Worm (Caenorhabditis elegans) whole organism, late embryonic: ENCODE results near the gene ZK1290.1.
A peak's percentile ranks its signal among the peaks of the same experiment; 100 is the strongest.

ENCODE experiments used
- C38D4.7 ChIP-seq: fragments of 200-800 bp; sonication (Bioruptor generic); optimal IDR thresholded peaks from 2 replicates; lab custom pipeline; 2018; ENCODE audit warnings: mild to moderate bottlenecking, missing genetic modification characterization, moderate library complexity, missing compliant biosample characterization
- F13H6.1 ChIP-seq: sonication (generic microtip); optimal IDR thresholded peaks from 2 replicates; lab custom pipeline; 2016; ENCODE audit warnings: missing genetic modification characterization, missing compliant biosample characterization
- K02D7.2 ChIP-seq: sonication (generic microtip); optimal IDR thresholded peaks from 2 replicates; lab custom pipeline; 2017; ENCODE audit warnings: mild to moderate bottlenecking, missing genetic modification characterization, missing compliant biosample characterization
- Y22D7AL.16 ChIP-seq: sonication (generic microtip); optimal IDR thresholded peaks from 2 replicates; lab custom pipeline; 2016; ENCODE audit warnings: missing genetic modification characterization, missing compliant biosample characterization
- ama-1 ChIP-seq: fragments of 150-350 bp; optimal IDR thresholded peaks from 2 replicates; lab custom pipeline; 2014
- ceh-18 ChIP-seq: sonication (generic microtip); optimal IDR thresholded peaks from 2 replicates; lab custom pipeline; 2016; ENCODE audit warnings: missing genetic modification characterization, missing compliant biosample characterization
- ceh-34 ChIP-seq: sonication (generic microtip); optimal IDR thresholded peaks from 2 replicates; lab custom pipeline; 2016; ENCODE audit warnings: mild to moderate bottlenecking, missing genetic modification characterization, missing compliant biosample characterization
- ceh-48 ChIP-seq: sonication (generic microtip); optimal IDR thresholded peaks from 2 replicates; lab custom pipeline; 2016; ENCODE audit warnings: missing genetic modification characterization, inconsistent platforms, missing compliant biosample characterization
- dmd-4 ChIP-seq: sonication (generic microtip); optimal IDR thresholded peaks from 2 replicates; lab custom pipeline; 2016; ENCODE audit warnings: borderline replicate concordance, missing genetic modification characterization, missing compliant biosample characterization
- dve-1 ChIP-seq: sonication (generic microtip); optimal IDR thresholded peaks from 2 replicates; lab custom pipeline; 2017; ENCODE audit warnings: antibody characterized with exemption, mild to moderate bottlenecking, missing genetic modification characterization, missing compliant biosample characterization
- ets-4 ChIP-seq: sonication (generic microtip); optimal IDR thresholded peaks from 2 replicates; lab custom pipeline; 2016; ENCODE audit warnings: missing genetic modification characterization, missing compliant biosample characterization
- eyg-1 ChIP-seq: sonication (generic microtip); optimal IDR thresholded peaks from 2 replicates; lab custom pipeline; 2016; ENCODE audit warnings: missing genotype, missing genetic modification characterization, missing compliant biosample characterization
- fkh-10 ChIP-seq: fragments of 150-350 bp; optimal IDR thresholded peaks from 2 replicates; lab custom pipeline; 2014; ENCODE audit warnings: missing biosample characterization, missing genetic modification reagents, missing genetic modification characterization
- hlh-13 ChIP-seq: fragments of 200-800 bp; sonication (Bioruptor generic); optimal IDR thresholded peaks from 2 replicates; lab custom pipeline; 2018; ENCODE audit warnings: mild to moderate bottlenecking, missing genetic modification characterization, missing compliant biosample characterization
- hlh-30 ChIP-seq: sonication (generic microtip); optimal IDR thresholded peaks from 2 replicates; lab custom pipeline; 2017; ENCODE audit warnings: antibody characterized with exemption, missing genetic modification characterization, missing compliant biosample characterization; ENCODE audit not compliant: insufficient read depth
- hlh-6 ChIP-seq: sonication (generic microtip); optimal IDR thresholded peaks from 2 replicates; lab custom pipeline; 2016; ENCODE audit warnings: missing genotype, missing genetic modification characterization, missing compliant biosample characterization
- lim-6 ChIP-seq: sonication (generic microtip); optimal IDR thresholded peaks from 2 replicates; lab custom pipeline; 2016; ENCODE audit warnings: missing genetic modification characterization, missing compliant biosample characterization
- nfya-1 ChIP-seq: sonication (generic microtip); optimal IDR thresholded peaks from 2 replicates; lab custom pipeline; 2017; ENCODE audit warnings: missing genetic modification characterization, mild to moderate bottlenecking, missing compliant biosample characterization, antibody characterized with exemption, moderate library complexity
- npax-4 ChIP-seq: sonication (generic microtip); optimal IDR thresholded peaks from 2 replicates; lab custom pipeline; 2016; ENCODE audit warnings: missing genetic modification characterization, missing compliant biosample characterization
- pag-3 ChIP-seq: sonication (generic microtip); optimal IDR thresholded peaks from 2 replicates; lab custom pipeline; 2016; ENCODE audit warnings: missing compliant biosample characterization, missing genetic modification characterization, borderline replicate concordance
- pat-9 ChIP-seq: fragments of 200-800 bp; sonication (Bioruptor generic); optimal IDR thresholded peaks from 2 replicates; lab custom pipeline; 2018; ENCODE audit warnings: mild to moderate bottlenecking, missing genetic modification characterization, moderate library complexity, missing compliant biosample characterization
- pax-1 ChIP-seq: fragments of 150-350 bp; optimal IDR thresholded peaks from 2 replicates; lab custom pipeline; 2014; ENCODE audit warnings: missing biosample characterization, missing genetic modification characterization
- pha-2 ChIP-seq: sonication (generic microtip); optimal IDR thresholded peaks from 2 replicates; lab custom pipeline; 2017; ENCODE audit warnings: mild to moderate bottlenecking, missing genetic modification characterization, missing compliant biosample characterization
- pros-1 ChIP-seq: fragments of 150-350 bp; optimal IDR thresholded peaks from 2 replicates; lab custom pipeline; 2014; ENCODE audit warnings: missing biosample characterization, missing genetic modification reagents, missing genetic modification characterization
- rnt-1 ChIP-seq: sonication (generic microtip); optimal IDR thresholded peaks from 2 replicates; lab custom pipeline; 2016; ENCODE audit warnings: missing genetic modification characterization, missing compliant biosample characterization
- sdc-2 ChIP-seq: sonication (generic microtip); optimal IDR thresholded peaks from 2 replicates; lab custom pipeline; 2016; ENCODE audit warnings: missing genotype, missing genetic modification characterization, missing compliant biosample characterization
- sox-2 ChIP-seq: fragments of 200-800 bp; sonication (Bioruptor generic); IDR thresholded peaks from 2 replicates; pipeline ENCODE4 v1.3.6; 2022; ENCODE audit warnings: missing genetic modification reagents, missing genetic modification characterization, missing compliant biosample characterization
- sox-4 ChIP-seq: sonication (generic microtip); optimal IDR thresholded peaks from 2 replicates; lab custom pipeline; 2017; ENCODE audit warnings: mild to moderate bottlenecking, missing genetic modification characterization, inconsistent platforms, missing compliant biosample characterization
- syd-9 ChIP-seq: sonication (generic microtip); optimal IDR thresholded peaks from 2 replicates; lab custom pipeline; 2016; ENCODE audit warnings: mild to moderate bottlenecking, missing genetic modification characterization, moderate library complexity, missing compliant biosample characterization
- tbx-2 ChIP-seq: sonication (generic microtip); optimal IDR thresholded peaks from 2 replicates; lab custom pipeline; 2016; ENCODE audit warnings: missing genetic modification characterization, missing compliant biosample characterization
- ttx-3 ChIP-seq: sonication (generic microtip); optimal IDR thresholded peaks from 2 replicates; lab custom pipeline; 2016; ENCODE audit warnings: missing genetic modification reagents, missing genetic modification characterization, missing compliant biosample characterization
- unc-3 ChIP-seq, 2 experiments: fragments of 200-800 bp in 1 of 2; sonication (Bioruptor generic) in 1 of 2; sonication (generic microtip) in 1 of 2; conservative IDR thresholded peaks in 1 of 2; optimal IDR thresholded peaks in 1 of 2; 2 replicates each; pipeline versions ENCODE4 v1.3.6 to Lab custom; 2016 to 2022; ENCODE audit warnings: missing compliant biosample characterization in 2 of 2, missing genetic modification characterization in 2 of 2, missing genetic modification reagents in 1 of 2
- unc-42 ChIP-seq: sonication (generic microtip); optimal IDR thresholded peaks from 2 replicates; lab custom pipeline; 2016; ENCODE audit warnings: missing genotype, missing genetic modification characterization, missing compliant biosample characterization
- unc-55 ChIP-seq: sonication (generic microtip); optimal IDR thresholded peaks from 2 replicates; lab custom pipeline; 2017; ENCODE audit warnings: missing biosample characterization, missing genetic modification reagents, missing genetic modification characterization
- unc-86 ChIP-seq: sonication (generic microtip); optimal IDR thresholded peaks from 2 replicates; lab custom pipeline; 2016; ENCODE audit warnings: missing genetic modification characterization, missing compliant biosample characterization

Gene ZK1290.1

ce11 chrII:7525458-7525857, 36.1 kb upstream of the ZK1290.1 start, which contains the start of the genes ZK1290.7 and rnh-1.1:
Gene ZK1290.7 (minus strand): TSS chrII:7525558.
Gene rnh-1.1 (plus strand): TSS chrII:7525738.
- no peak for TF ChIP-seq eyg-1 (tag; lab: Kevin White, UChicago)
- TF ChIP-seq dmd-4 (tag; lab: Kevin White, UChicago) = no peak

DNA sequence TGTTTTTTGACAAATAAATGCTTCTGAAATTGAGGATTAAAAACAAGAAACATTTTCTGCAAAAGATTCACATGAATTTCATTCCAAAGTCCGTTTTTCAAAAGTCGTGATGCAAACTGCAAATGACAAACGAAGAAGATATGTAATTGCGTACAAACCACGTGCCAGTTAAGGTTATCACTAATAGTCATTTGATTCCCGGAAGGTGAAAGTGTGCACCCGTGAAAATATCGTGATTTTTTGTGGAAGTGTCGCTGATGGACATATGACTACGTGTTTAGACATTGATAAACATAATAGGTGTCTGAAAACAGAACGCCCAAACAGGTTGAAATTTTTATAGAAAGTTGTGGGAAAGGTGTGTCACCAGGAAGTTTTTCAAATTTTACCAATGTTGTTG, 33.4 kb upstream of the ZK1290.1 start:
- TF ChIP-seq npax-4 (tag; lab: Kevin White, UChicago) = no peak
- TF ChIP-seq C38D4.7 (GFP tag; lab: Kevin White, UChicago) = no peak
- no peak for TF ChIP-seq tbx-2 (tag; lab: Kevin White, UChicago)
- no peak for TF ChIP-seq lim-6 (tag; lab: Kevin White, UChicago)
- no peak for TF ChIP-seq Y22D7AL.16 (tag; lab: Kevin White, UChicago)
- no peak for TF ChIP-seq eyg-1 (tag; lab: Kevin White, UChicago)
- no peak for TF ChIP-seq pag-3 (tag; lab: Kevin White, UChicago)
- no peak for TF ChIP-seq ama-1 (lab: Kevin White, UChicago)
- no peak for TF ChIP-seq pha-2 (tag; lab: Kevin White, UChicago)
- TF ChIP-seq unc-55 (GFP tag; lab: Kevin White, UChicago) = no peak
- TF ChIP-seq unc-86 (tag; lab: Kevin White, UChicago) = no peak
- no peak for TF ChIP-seq pat-9 (tag; lab: Kevin White, UChicago)
- TF ChIP-seq rnt-1 (tag; lab: Kevin White, UChicago) = no peak
- no peak for TF ChIP-seq pax-1 (tag; lab: Kevin White, UChicago)
- TF ChIP-seq, all 69 proteins: peak for 0

DNA sequence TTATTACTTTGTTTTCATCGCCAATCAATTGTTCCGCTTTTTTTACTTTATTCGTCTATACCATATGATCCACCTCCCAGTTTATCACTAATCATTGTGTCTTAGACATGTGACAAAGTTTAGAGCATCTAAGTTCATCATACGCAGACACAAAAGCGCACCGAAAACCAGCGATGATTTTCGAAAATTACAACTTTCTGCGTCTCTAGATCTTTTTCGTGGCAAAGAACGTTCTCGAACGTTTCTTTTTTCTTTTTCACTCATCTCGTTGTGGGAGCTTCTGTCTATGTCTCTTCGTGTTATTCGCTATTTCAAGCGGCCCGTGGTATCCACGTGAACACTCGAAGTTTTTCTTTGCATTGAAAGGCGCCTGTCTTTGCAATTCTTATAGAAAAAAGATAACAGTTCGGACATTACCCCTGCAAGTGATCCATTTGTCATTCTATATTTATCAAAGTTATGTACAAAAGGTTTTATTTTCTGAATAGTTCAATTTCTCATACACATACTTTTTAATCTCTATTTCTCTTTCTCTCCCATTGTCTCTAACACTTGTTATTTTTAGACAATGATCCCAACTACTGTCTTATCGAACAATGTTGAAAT, 32.4 kb upstream of the ZK1290.1 start, which contains the start of gene ZK1290.5:
Gene ZK1290.5 (plus strand): TSS at position 566 of the 606 bp plus-strand sequence.
- TF ChIP-seq unc-55 (GFP tag; lab: Kevin White, UChicago) (peak; percentile 69), nfya-1 (tag; lab: Kevin White, UChicago) (peak; percentile 50), hlh-30 (tag; lab: Kevin White, UChicago) (peak; percentile 61), pros-1 (no peak), ceh-18 (tag; lab: Kevin White, UChicago) (peak; percentile 84), sdc-2 (no peak), ets-4 (tag; lab: Kevin White, UChicago) (peak; percentile 18), pag-3 (tag; lab: Kevin White, UChicago) (no peak), F13H6.1 (tag; lab: Kevin White, UChicago) (peak; percentile 10), rnt-1 (tag; lab: Kevin White, UChicago) (peak; percentile 54)

- TF ChIP-seq sox-4 (tag; lab: Kevin White, UChicago) = no peak
- TF ChIP-seq unc-3 (GFP tag; conservative IDR thresholded peaks at IDR 0.05; lab: Robert Waterston, UW) = no peak
- TF ChIP-seq unc-3 (tag; optimal IDR thresholded peaks at IDR 0.05; lab: Kevin White, UChicago) = no peak
- TF ChIP-seq ttx-3 = no peak
- TF ChIP-seq hlh-6 = no peak
- no peak for TF ChIP-seq K02D7.2 (tag; lab: Kevin White, UChicago)
- no peak for TF ChIP-seq hlh-30 (tag; lab: Kevin White, UChicago)
- TF ChIP-seq dve-1 (tag; lab: Kevin White, UChicago) = no peak
- TF ChIP-seq sox-2 = no peak
- no peak for TF ChIP-seq fkh-10 (GFP tag; lab: Kevin White, UChicago)
- no peak for TF ChIP-seq unc-55 (GFP tag; lab: Kevin White, UChicago)
- no peak for TF ChIP-seq ceh-34 (tag; lab: Kevin White, UChicago)
- TF ChIP-seq unc-42 = no peak
- TF ChIP-seq hlh-13 (GFP tag; lab: Kevin White, UChicago) = no peak
- TF ChIP-seq pat-9 (tag; lab: Kevin White, UChicago) = no peak
- TF ChIP-seq syd-9 (tag; lab: Kevin White, UChicago) = no peak
- TF ChIP-seq ceh-48 = no peak
Observed at ce11 chrII:7530944-7531343, 30.6 kb upstream of the ZK1290.1 start, which contains the start of gene wrt-1. Gene wrt-1 (plus strand): TSS chrII:7530996.
